Fruit fly (Drosophila melanogaster) whole organism, embryonic: ENCODE measurements around the gene CG5254.

Experiments
- CG10979 ChIP-seq: fragments of 200-800 bp; sonication (Bioruptor generic); optimal IDR thresholded peaks from 2 replicates; lab custom pipeline; 2018; ENCODE audit warnings: missing biosample characterization, mild to moderate bottlenecking, missing genetic modification characterization, moderate library complexity
- CG11093 ChIP-seq: fragments of 200-800 bp; sonication (Bioruptor generic); IDR thresholded peaks from 3 replicates; pipeline ENCODE4 v1.3.6; 2022; ENCODE audit warnings: missing biosample characterization, missing genetic modification characterization
- CG12391 ChIP-seq: fragments of 200-800 bp; sonication (Bioruptor generic); optimal IDR thresholded peaks from 3 replicates; lab custom pipeline; 2018; ENCODE audit warnings: missing biosample characterization, mild to moderate bottlenecking, missing genetic modification characterization, moderate library complexity
- CG13894 ChIP-seq: fragments of 200-800 bp; sonication (Bioruptor generic); optimal IDR thresholded peaks from 3 replicates; lab custom pipeline; 2018; ENCODE audit warnings: missing biosample characterization, mild to moderate bottlenecking, missing genetic modification characterization, moderate library complexity
- CG15601 ChIP-seq: fragments of 200-800 bp; sonication (Bioruptor generic); optimal IDR thresholded peaks from 3 replicates; lab custom pipeline; 2019; ENCODE audit warnings: missing biosample characterization, mild to moderate bottlenecking, missing genetic modification characterization, moderate library complexity
- CG16813 ChIP-seq: fragments of 200-800 bp; sonication (Bioruptor generic); IDR thresholded peaks from 3 replicates; pipeline ENCODE4 v1.3.6; 2022; ENCODE audit warnings: missing biosample characterization, missing genetic modification characterization; ENCODE audit not compliant: partially characterized antibody
- CG18476 ChIP-seq: fragments of 200-800 bp; sonication (Bioruptor generic); optimal IDR thresholded peaks from 2 replicates; lab custom pipeline; 2016; ENCODE audit warnings: missing biosample characterization, mild to moderate bottlenecking, missing genetic modification characterization
- CG33213 ChIP-seq: fragments of 200-800 bp; sonication (Bioruptor generic); optimal IDR thresholded peaks from 3 replicates; lab custom pipeline; 2016; ENCODE audit warnings: missing biosample characterization, missing genetic modification characterization
- Optix ChIP-seq: fragments of 200-800 bp; sonication (Bioruptor generic); IDR thresholded peaks from 3 replicates; pipeline ENCODE4 v1.3.6; 2022; ENCODE audit warnings: missing biosample characterization, missing genetic modification characterization
- Sry-β ChIP-seq: fragments of 200-800 bp; sonication (Bioruptor generic); optimal IDR thresholded peaks from 2 replicates; lab custom pipeline; 2018; ENCODE audit warnings: missing biosample characterization, mild to moderate bottlenecking, missing genetic modification characterization, moderate library complexity
- Xrp1 ChIP-seq: fragments of 200-800 bp; sonication (Bioruptor generic); IDR thresholded peaks from 2 replicates; pipeline ENCODE4 v1.3.6; 2022; ENCODE audit warnings: missing biosample characterization, missing genetic modification characterization
- lmd ChIP-seq: fragments of 200-800 bp; sonication (Bioruptor generic); IDR thresholded peaks from 2 replicates; pipeline ENCODE4 v1.3.6; 2022; ENCODE audit warnings: missing biosample characterization, missing genetic modification characterization

DNA sequence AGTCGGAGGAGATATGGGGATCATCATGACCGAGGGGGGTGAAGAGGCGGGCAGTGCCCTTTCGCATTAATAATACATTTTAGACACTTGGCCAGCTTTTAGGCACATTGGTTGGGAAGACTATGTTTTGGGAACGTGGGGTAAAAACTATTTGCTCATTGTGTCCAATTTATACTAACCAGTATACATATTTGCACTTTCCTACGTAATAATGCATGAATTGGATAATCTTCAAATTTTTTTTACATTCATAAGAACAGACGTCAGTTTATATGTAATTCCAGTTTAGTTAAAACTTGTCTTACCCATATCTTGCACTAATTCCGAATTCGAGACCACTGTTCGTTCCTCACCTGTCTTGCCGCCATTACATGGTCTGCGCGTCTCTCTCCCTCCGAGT lies 29.2 kb downstream of the CG5254 start:
- TF ChIP-seq CG10979 (tag; lab: Kevin White, UChicago) (peak; percentile 35), CG12391 (tag; lab: Kevin White, UChicago) (peak; percentile 8), Sry-β (GFP tag; lab: Kevin White, UChicago) (no peak), CG11093 (GFP tag; lab: Robert Waterston, UW) (no peak), CG15601 (tag; lab: Kevin White, UChicago) (no peak), CG18476 (no peak), CG13894 (tag; lab: Kevin White, UChicago) (no peak), Xrp1 (GFP tag; lab: Robert Waterston, UW) (peak; percentile 61), CG33213 (GFP tag; lab: Kevin White, UChicago) (no peak), lmd (GFP tag; lab: Robert Waterston, UW) (peak; percentile 25; the same call in 1 of the 2 replicates), CG16813 (GFP tag; lab: Robert Waterston, UW) (no peak), Optix (GFP tag; lab: Robert Waterston, UW) (no peak)
